Fruit fly (Drosophila melanogaster): ENCODE data around the gene RhoU.
A peak's percentile ranks its signal among the peaks of the same experiment; 100 is the strongest.

RhoU gene

dm6 chrX:10043873-10044272 is 42.5 kb upstream of the RhoU start (continued):
- TF ChIP-seq Xrp1 (GFP tag; IDR thresholded peaks at IDR 0.05), result no peak
- peak; percentile 13 for TF ChIP-seq HHEX (GFP tag; optimal IDR thresholded peaks at IDR 0.05)
- TF ChIP-seq dmrt99B (tag; optimal IDR thresholded peaks at IDR 0.05), result peak; percentile 21
- TF ChIP-seq H2.0 (GFP tag; IDR thresholded peaks at IDR 0.05), result no peak
- TF ChIP-seq croc (GFP tag; conservative IDR thresholded peaks at IDR 0.05), result no peak
- TF ChIP-seq CG16779 (GFP tag; IDR thresholded peaks at IDR 0.05), result no peak
- TF ChIP-seq CG10209 (GFP tag; optimal IDR thresholded peaks at IDR 0.05), result peak; percentile 23

DNA sequence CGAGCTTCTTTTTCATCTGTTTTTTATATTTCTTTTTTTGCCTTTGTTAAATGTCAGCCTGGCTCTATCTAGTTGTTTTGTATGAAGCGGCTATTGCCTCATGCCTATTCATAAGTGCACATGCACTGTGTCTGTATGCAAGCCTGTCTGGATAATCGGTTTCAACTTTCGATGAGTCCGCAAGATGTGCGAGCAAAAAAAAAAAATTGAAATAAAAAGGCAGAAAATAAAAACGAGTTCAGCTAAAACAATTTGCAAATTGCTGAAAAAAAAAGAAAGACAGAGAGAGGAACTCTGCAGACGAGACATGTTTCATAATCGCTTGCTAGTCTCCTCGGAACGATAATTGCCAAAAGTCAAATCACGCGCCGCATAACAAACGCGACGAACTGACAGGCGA is 40.6 kb upstream of the RhoU start:
- TF ChIP-seq D19A (tag; optimal IDR thresholded peaks at IDR 0.05) (no peak), CG15011 (GFP tag; optimal IDR thresholded peaks at IDR 0.05) (no peak), Eip74EF (GFP tag; optimal IDR thresholded peaks at IDR 0.05) (no peak), CG13624 (GFP tag; optimal IDR thresholded peaks at IDR 0.05) (no peak), Hand (GFP tag; optimal IDR thresholded peaks at IDR 0.05) (no peak), ro (GFP tag; IDR thresholded peaks at IDR 0.05) (no peak), CHES-1-like (GFP tag; optimal IDR thresholded peaks at IDR 0.05) (no peak), CG1792 (GFP tag; optimal IDR thresholded peaks at IDR 0.05) (no peak), CG7556 (GFP tag; optimal IDR thresholded peaks at IDR 0.05) (no peak), pum (GFP tag; optimal IDR thresholded peaks at IDR 0.05) (no peak), CG2678 (tag; optimal IDR thresholded peaks at IDR 0.05) (no peak), CG8281 (tag; optimal IDR thresholded peaks at IDR 0.05) (no peak), CG8359 (GFP tag; optimal IDR thresholded peaks at IDR 0.05; ENCODE audit: borderline replicate concordance) (no peak), fd64A (GFP tag; optimal IDR thresholded peaks at IDR 0.05) (no peak), CG6175 (GFP tag; IDR thresholded peaks at IDR 0.05) (no peak), CG6791 (GFP tag; IDR thresholded peaks at IDR 0.05; ENCODE audit: partially characterized antibody) (no peak), CG2129 (GFP tag; IDR thresholded peaks at IDR 0.05; ENCODE audit: partially characterized antibody) (no peak), maf-S (GFP tag; optimal IDR thresholded peaks at IDR 0.05) (no peak), CG2875 (GFP tag; optimal IDR thresholded peaks at IDR 0.05) (no peak)

DNA sequence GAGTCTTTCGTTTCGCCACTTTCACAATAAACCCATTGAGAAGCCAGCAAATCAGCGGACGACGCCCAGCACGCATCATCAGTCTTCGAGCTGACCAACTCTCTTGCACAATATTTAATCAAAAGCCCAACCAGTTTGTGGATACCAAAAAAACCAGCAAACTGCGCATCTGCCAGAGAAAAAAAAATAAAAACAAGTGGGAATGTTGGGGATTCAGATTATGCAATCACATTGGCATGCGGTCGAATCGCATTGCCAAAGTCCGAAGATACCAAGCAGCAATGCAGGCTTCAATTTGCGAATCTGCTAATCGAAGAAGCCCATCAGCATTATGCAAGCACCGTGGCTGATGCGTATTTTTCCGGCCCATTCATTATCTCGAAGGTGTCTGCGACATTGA is 39.6 kb upstream of the RhoU start:
- TF ChIP-seq pros (GFP tag; optimal IDR thresholded peaks at IDR 0.05), result peak; percentile 23
- TF ChIP-seq h (optimal IDR thresholded peaks at IDR 0.05), result no peak
- no peak for TF ChIP-seq CG4424 (GFP tag; optimal IDR thresholded peaks at IDR 0.05)
- TF ChIP-seq Pdp1 (GFP tag; optimal IDR thresholded peaks at IDR 0.05), result peak in 1 of 2 experiments; percentile 85
- no peak for TF ChIP-seq NK7.1 (GFP tag; optimal IDR thresholded peaks at IDR 0.05)
- peak; percentile 19 for TF ChIP-seq sd (tag; optimal IDR thresholded peaks at IDR 0.05)
- TF ChIP-seq Fer3 (tag; optimal IDR thresholded peaks at IDR 0.05), result no peak

dm6 chrX:10047961-10048360 is 38.4 kb upstream of the RhoU start:
- no peak for TF ChIP-seq slbo (GFP tag; IDR thresholded peaks at IDR 0.05)
- peak; percentile 79 for TF ChIP-seq Adf1 (GFP tag; IDR thresholded peaks at IDR 0.05)
- no peak for TF ChIP-seq nerfin-1 (tag; optimal IDR thresholded peaks at IDR 0.05)
- TF ChIP-seq CG11504 (tag; optimal IDR thresholded peaks at IDR 0.05), result peak; percentile 98
- no peak for TF ChIP-seq CG31365 (tag; optimal IDR thresholded peaks at IDR 0.05)
- no peak for TF ChIP-seq CG4730 (GFP tag; IDR thresholded peaks at IDR 0.05)
- TF ChIP-seq Mrtf (GFP tag; IDR thresholded peaks at IDR 0.05), result no peak
- no peak for TF ChIP-seq CG11560 (tag; IDR thresholded peaks at IDR 0.05)
- peak; percentile 43 for TF ChIP-seq sens (GFP tag)
- no peak for TF ChIP-seq hth (optimal IDR thresholded peaks at IDR 0.05)
- no peak for TF ChIP-seq CG2678 (tag; optimal IDR thresholded peaks at IDR 0.05)
- no peak for TF ChIP-seq CG8290 (GFP tag; optimal IDR thresholded peaks at IDR 0.05)
- TF ChIP-seq CG8290 (tag; optimal IDR thresholded peaks at IDR 0.05), result no peak
- peak; percentile 50; the same call in 1 of the 3 replicates for TF ChIP-seq CG6175 (GFP tag; IDR thresholded peaks at IDR 0.05)
- no peak for TF ChIP-seq ttk (GFP tag; IDR thresholded peaks at IDR 0.05)
- TF ChIP-seq Xbp1 (GFP tag; optimal IDR thresholded peaks at IDR 0.05), result no peak
- no peak for TF ChIP-seq crp (GFP tag; optimal IDR thresholded peaks at IDR 0.05)
- no peak for TF ChIP-seq CG15269 (tag; optimal IDR thresholded peaks at IDR 0.05)

Data from whole organism, embryonic.